Fruit fly (Drosophila melanogaster) whole organism, embryonic: Measurements from ENCODE around the gene cnir.

Experiments used
- CG10462 ChIP-seq: fragments of 200-800 bp; sonication (Bioruptor generic); optimal IDR thresholded peaks from 2 replicates; lab custom pipeline; 2016; ENCODE audit warnings: missing biosample characterization, missing genetic modification characterization
- CG12219 ChIP-seq: fragments of 200-800 bp; sonication (Bioruptor generic); optimal IDR thresholded peaks from 3 replicates; lab custom pipeline; 2018; ENCODE audit warnings: missing biosample characterization, mild to moderate bottlenecking, missing genetic modification characterization
- CG12236 ChIP-seq: fragments of 200-800 bp; sonication (Bioruptor generic); optimal IDR thresholded peaks from 2 replicates; lab custom pipeline; 2016; ENCODE audit warnings: missing biosample characterization, missing genetic modification characterization
- CG12769 ChIP-seq: fragments of 200-800 bp; sonication (Bioruptor generic); optimal IDR thresholded peaks from 2 replicates; lab custom pipeline; 2019; ENCODE audit warnings: missing biosample characterization, mild to moderate bottlenecking, missing genetic modification characterization, moderate library complexity
- CG13296 ChIP-seq: fragments of 200-800 bp; sonication (Bioruptor generic); optimal IDR thresholded peaks from 3 replicates; lab custom pipeline; 2018; ENCODE audit warnings: missing biosample characterization, mild to moderate bottlenecking, missing genetic modification characterization
- CG14860 ChIP-seq: fragments of 200-800 bp; sonication (Bioruptor generic); IDR thresholded peaks from 3 replicates; pipeline ENCODE4 v1.3.6; 2022; ENCODE audit warnings: missing biosample characterization, missing genetic modification characterization; ENCODE audit not compliant: partially characterized antibody
- CG17328 ChIP-seq: fragments of 200-800 bp; sonication (Bioruptor generic); IDR thresholded peaks from 2 replicates; pipeline ENCODE4 v1.3.6; 2022; ENCODE audit warnings: missing biosample characterization, missing genetic modification characterization
- CG17361 ChIP-seq: fragments of 200-800 bp; sonication (Bioruptor generic); IDR thresholded peaks from 3 replicates; pipeline ENCODE4 v1.3.6; 2022; ENCODE audit warnings: missing biosample characterization, missing genetic modification characterization
- CG18011 ChIP-seq: fragments of 200-800 bp; sonication (Bioruptor generic); optimal IDR thresholded peaks from 2 replicates; lab custom pipeline; 2017; ENCODE audit warnings: missing biosample characterization, missing genetic modification characterization, mild to moderate bottlenecking, moderate library complexity, missing genotype
- CG18476 ChIP-seq: fragments of 200-800 bp; sonication (Bioruptor generic); optimal IDR thresholded peaks from 2 replicates; lab custom pipeline; 2016; ENCODE audit warnings: missing biosample characterization, mild to moderate bottlenecking, missing genetic modification characterization
- CG18599 ChIP-seq: fragments of 200-800 bp; sonication (Bioruptor generic); optimal IDR thresholded peaks from 3 replicates; lab custom pipeline; 2017; ENCODE audit warnings: missing biosample characterization, missing genetic modification characterization, mild to moderate bottlenecking, moderate library complexity, missing genetic modification reagents
- CG2712 ChIP-seq: fragments of 200-800 bp; optimal IDR thresholded peaks from 3 replicates; lab custom pipeline; 2019; ENCODE audit warnings: missing biosample characterization, mild to moderate bottlenecking, missing genetic modification characterization, moderate library complexity
- CG30020 ChIP-seq: fragments of 200-800 bp; optimal IDR thresholded peaks from 2 replicates; lab custom pipeline; 2019; ENCODE audit warnings: missing biosample characterization, mild to moderate bottlenecking, missing genetic modification characterization, moderate library complexity
- CG32772 ChIP-seq: fragments of 200-800 bp; sonication (Bioruptor generic); IDR thresholded peaks from 2 replicates; pipeline ENCODE4 v1.3.6; 2022; ENCODE audit warnings: missing biosample characterization, missing genetic modification characterization
- CG42726 ChIP-seq: fragments of 200-800 bp; sonication (Bioruptor generic); IDR thresholded peaks from 2 replicates; pipeline ENCODE4 v1.3.6; 2022; ENCODE audit warnings: missing biosample characterization, missing genetic modification characterization; ENCODE audit not compliant: partially characterized antibody
- CG4424 ChIP-seq: fragments of 200-800 bp; sonication (Bioruptor generic); optimal IDR thresholded peaks from 3 replicates; lab custom pipeline; 2016; ENCODE audit warnings: missing biosample characterization, missing genetic modification characterization
- CG8359 ChIP-seq: fragments of 200-800 bp; sonication (Bioruptor generic); optimal IDR thresholded peaks from 2 replicates; lab custom pipeline; 2017; ENCODE audit warnings: missing biosample characterization, mild to moderate bottlenecking, missing genetic modification characterization, borderline replicate concordance
- CG8944 ChIP-seq: fragments of 200-800 bp; sonication (Bioruptor generic); optimal IDR thresholded peaks from 3 replicates; lab custom pipeline; 2016; ENCODE audit warnings: missing biosample characterization, missing genetic modification characterization
- CG9932 ChIP-seq: fragments of 200-800 bp; sonication (Bioruptor generic); IDR thresholded peaks from 2 replicates; pipeline ENCODE4 v1.3.6; 2022; ENCODE audit warnings: missing biosample characterization, missing genetic modification characterization
- CTCF ChIP-seq: fragments of 200-800 bp; sonication (Bioruptor generic); optimal IDR thresholded peaks from 2 replicates; lab custom pipeline; 2017; ENCODE audit warnings: missing biosample characterization, mild to moderate bottlenecking, missing genetic modification characterization, moderate library complexity
- Dfd ChIP-seq, 2 experiments: fragments of >200 bp; optimal IDR thresholded peaks; 2 replicates each; lab custom pipeline; 2017; ENCODE audit warnings: missing biosample characterization in 2 of 2, missing genetic modification characterization in 2 of 2
- Doc2 ChIP-seq: fragments of 200-800 bp; sonication (Bioruptor generic); IDR thresholded peaks from 2 replicates; pipeline ENCODE4 v1.3.6; 2022; ENCODE audit warnings: missing biosample characterization, missing genetic modification characterization
- Fer2 ChIP-seq: fragments of 200-800 bp; sonication (Bioruptor generic); optimal IDR thresholded peaks from 2 replicates; lab custom pipeline; 2018; ENCODE audit warnings: missing biosample characterization, mild to moderate bottlenecking, missing genetic modification characterization, moderate library complexity
- H2.0 ChIP-seq: fragments of 200-800 bp; sonication (Bioruptor generic); IDR thresholded peaks from 2 replicates; pipeline ENCODE4 v1.3.6; 2022; ENCODE audit warnings: missing biosample characterization, missing genetic modification characterization
- HLH4C ChIP-seq: fragments of 200-800 bp; sonication (Bioruptor generic); IDR thresholded peaks from 3 replicates; pipeline ENCODE4 v1.3.6; 2022; ENCODE audit warnings: missing biosample characterization, missing genetic modification characterization; ENCODE audit not compliant: partially characterized antibody
- Hsf ChIP-seq: fragments of 200-800 bp; sonication (Bioruptor generic); optimal IDR thresholded peaks from 3 replicates; lab custom pipeline; 2016; ENCODE audit warnings: missing biosample characterization, missing genetic modification characterization
- Kr ChIP-seq: fragments of 200-800 bp; sonication (Bioruptor generic); optimal IDR thresholded peaks from 2 replicates; lab custom pipeline; 2017; ENCODE audit warnings: missing biosample characterization, mild to moderate bottlenecking, missing genetic modification characterization
- MESR4 ChIP-seq: fragments of 200-800 bp; sonication (Bioruptor generic); optimal IDR thresholded peaks from 2 replicates; lab custom pipeline; 2018; ENCODE audit warnings: missing biosample characterization, mild to moderate bottlenecking, missing genetic modification characterization, moderate library complexity
- NfI ChIP-seq: fragments of 200-800 bp; sonication (Bioruptor generic); optimal IDR thresholded peaks from 3 replicates; lab custom pipeline; 2018; ENCODE audit warnings: missing biosample characterization, mild to moderate bottlenecking, missing genetic modification characterization, moderate library complexity
- Optix ChIP-seq: fragments of 200-800 bp; sonication (Bioruptor generic); IDR thresholded peaks from 3 replicates; pipeline ENCODE4 v1.3.6; 2022; ENCODE audit warnings: missing biosample characterization, missing genetic modification characterization
- PHDP ChIP-seq: fragments of 200-800 bp; sonication (Bioruptor generic); optimal IDR thresholded peaks from 3 replicates; lab custom pipeline; 2018; ENCODE audit warnings: missing biosample characterization, mild to moderate bottlenecking, missing genetic modification characterization, moderate library complexity
- Sin3A ChIP-seq: fragments of >200 bp; optimal IDR thresholded peaks from 2 replicates; lab custom pipeline; 2018
- Stat92E ChIP-seq, 3 experiments: fragments of >200 bp in 2 of 3; fragments of 200-800 bp in 1 of 3; sonication (Bioruptor generic) in 1 of 3; optimal IDR thresholded peaks; 2 replicates each; lab custom pipeline; 2017 to 2019; ENCODE audit warnings: missing biosample characterization in 3 of 3, missing genetic modification characterization in 3 of 3, mild to moderate bottlenecking in 1 of 3, moderate library complexity in 1 of 3
- TFAM ChIP-seq: fragments of 200-800 bp; sonication (Bioruptor generic); optimal IDR thresholded peaks from 2 replicates; lab custom pipeline; 2017; ENCODE audit warnings: missing biosample characterization, missing genetic modification characterization, inconsistent platforms
- abd-A ChIP-seq: fragments of 200-800 bp; sonication (Bioruptor generic); optimal IDR thresholded peaks from 3 replicates; lab custom pipeline; 2019; ENCODE audit warnings: missing biosample characterization, mild to moderate bottlenecking, missing genetic modification characterization, moderate library complexity
- ac ChIP-seq: fragments of 200-800 bp; sonication (Bioruptor generic); optimal IDR thresholded peaks from 3 replicates; lab custom pipeline; 2017; ENCODE audit warnings: missing biosample characterization, mild to moderate bottlenecking, missing genetic modification characterization
- aop ChIP-seq: fragments of 200-800 bp; sonication (Bioruptor generic); IDR thresholded peaks from 2 replicates; pipeline ENCODE4 v1.3.6; 2022; ENCODE audit warnings: missing biosample characterization, missing genetic modification characterization
- bbx ChIP-seq: fragments of 200-800 bp; sonication (Bioruptor generic); IDR thresholded peaks from 2 replicates; pipeline ENCODE4 v1.3.6; 2022; ENCODE audit warnings: missing biosample characterization, missing genetic modification characterization; ENCODE audit not compliant: partially characterized antibody
- chinmo ChIP-seq: fragments of 200-800 bp; sonication (Bioruptor generic); IDR thresholded peaks from 4 replicates; pipeline ENCODE4 v1.3.6; 2022; ENCODE audit warnings: missing biosample characterization, missing genetic modification characterization; ENCODE audit not compliant: partially characterized antibody
- ci ChIP-seq: fragments of 200-800 bp; sonication (Bioruptor generic); IDR thresholded peaks from 3 replicates; pipeline ENCODE4 v1.3.6; 2022; ENCODE audit warnings: missing biosample characterization, missing genetic modification characterization
- corto ChIP-seq: fragments of 200-800 bp; sonication (Bioruptor generic); optimal IDR thresholded peaks from 2 replicates; lab custom pipeline; 2016; ENCODE audit warnings: missing biosample characterization, mild to moderate bottlenecking, missing genetic modification characterization, moderate library complexity
- fd3F ChIP-seq: fragments of 200-800 bp; sonication (Bioruptor generic); optimal IDR thresholded peaks from 2 replicates; lab custom pipeline; 2018; ENCODE audit warnings: missing biosample characterization, mild to moderate bottlenecking, missing genetic modification characterization, moderate library complexity
- gfzf ChIP-seq: fragments of 200-800 bp; sonication (Bioruptor generic); optimal IDR thresholded peaks from 2 replicates; lab custom pipeline; 2016; ENCODE audit warnings: missing biosample characterization, mild to moderate bottlenecking, missing genetic modification characterization, moderate library complexity
- h ChIP-seq: fragments of >200 bp; optimal IDR thresholded peaks from 2 replicates; lab custom pipeline; 2017
- hbn ChIP-seq: fragments of 200-800 bp; sonication (Bioruptor generic); IDR thresholded peaks from 2 replicates; pipeline ENCODE4 v1.3.6; 2022; ENCODE audit warnings: missing biosample characterization, missing genetic modification characterization; ENCODE audit not compliant: partially characterized antibody
- lbe ChIP-seq: fragments of 200-800 bp; sonication (Bioruptor generic); optimal IDR thresholded peaks from 2 replicates; lab custom pipeline; 2016; ENCODE audit warnings: missing biosample characterization, mild to moderate bottlenecking, missing genetic modification characterization
- nerfin-1 ChIP-seq: fragments of 200-800 bp; sonication (Bioruptor generic); optimal IDR thresholded peaks from 3 replicates; lab custom pipeline; 2019; ENCODE audit warnings: missing biosample characterization, mild to moderate bottlenecking, missing genetic modification characterization, moderate library complexity
- shn ChIP-seq: fragments of 200-800 bp; sonication (Bioruptor generic); optimal IDR thresholded peaks from 3 replicates; lab custom pipeline; 2016; ENCODE audit warnings: missing biosample characterization, missing genetic modification characterization
- sob ChIP-seq: fragments of 200-800 bp; sonication (Bioruptor generic); IDR thresholded peaks from 2 replicates; pipeline ENCODE4 v1.3.6; 2022; ENCODE audit warnings: missing biosample characterization, missing genetic modification characterization
- unpg ChIP-seq: fragments of 200-800 bp; sonication (Bioruptor generic); optimal IDR thresholded peaks from 3 replicates; lab custom pipeline; 2018; ENCODE audit warnings: missing biosample characterization, mild to moderate bottlenecking, missing genetic modification characterization, moderate library complexity
- usp ChIP-seq: fragments of >200 bp; optimal IDR thresholded peaks from 2 replicates; lab custom pipeline; 2017; ENCODE audit warnings: missing biosample characterization, missing genetic modification characterization
- zf30C ChIP-seq: fragments of 200-800 bp; sonication (Bioruptor generic); optimal IDR thresholded peaks from 3 replicates; lab custom pipeline; 2018; ENCODE audit warnings: missing biosample characterization, mild to moderate bottlenecking, missing genetic modification characterization

Gene cnir

dm6 chr2L:3022986-3023385 lies 16.6 kb downstream of the cnir start, which contains the start of the genes alpha4GT1 and Prp40 (continued):
- TF ChIP-seq chinmo = peak; percentile 95
- no peak for TF ChIP-seq sob (GFP tag; lab: Robert Waterston, UW)
- no peak for TF ChIP-seq Stat92E (GFP tag; optimal IDR thresholded peaks at IDR 0.05; lab: Kevin White, UChicago)
- no peak for TF ChIP-seq CG18476 (GFP tag; lab: Kevin White, UChicago)
- TF ChIP-seq CG18599 = no peak
- TF ChIP-seq Hsf (GFP tag; lab: Kevin White, UChicago) = no peak
- no peak for TF ChIP-seq CTCF (GFP tag; lab: Kevin White, UChicago)
- TF ChIP-seq CG17328 (GFP tag; lab: Robert Waterston, UW) = no peak
- TF ChIP-seq CG12236 = no peak
- no peak for TF ChIP-seq aop (GFP tag; lab: Robert Waterston, UW)
- TF ChIP-seq NfI (GFP tag; lab: Kevin White, UChicago) = no peak
- TF ChIP-seq Dfd (GFP tag; optimal IDR thresholded peaks at IDR 0.05; lab: Kevin White, UChicago) = no peak
- TF ChIP-seq CG30020 (tag; lab: Kevin White, UChicago) = no peak
- no peak for TF ChIP-seq ac (GFP tag; lab: Kevin White, UChicago)
- no peak for TF ChIP-seq CG8359 (GFP tag; lab: Kevin White, UChicago)
- no peak for TF ChIP-seq abd-A (tag; lab: Kevin White, UChicago)
- TF ChIP-seq Fer2 = no peak
- TF ChIP-seq CG10462 (GFP tag; lab: Kevin White, UChicago) = no peak
- TF ChIP-seq MESR4 (GFP tag; lab: Kevin White, UChicago) = peak; percentile 77
- TF ChIP-seq Optix (GFP tag; lab: Robert Waterston, UW) = no peak
- TF ChIP-seq corto (GFP tag; lab: Kevin White, UChicago) = no peak
- TF ChIP-seq Sin3A = peak; percentile 45
- TF ChIP-seq zf30C (GFP tag; lab: Kevin White, UChicago) = no peak
- TF ChIP-seq CG32772 (GFP tag; lab: Robert Waterston, UW) = no peak
- peak; percentile 27 for TF ChIP-seq gfzf (GFP tag; lab: Kevin White, UChicago)
- TF ChIP-seq nerfin-1 (tag; lab: Kevin White, UChicago) = no peak
- TF ChIP-seq HLH4C (GFP tag; lab: Robert Waterston, UW) = peak; percentile 94
- TF ChIP-seq CG4424 (GFP tag; lab: Kevin White, UChicago) = no peak
- TF ChIP-seq lbe = no peak
- TF ChIP-seq CG2712 = no peak
- no peak for TF ChIP-seq Kr
- no peak for TF ChIP-seq ci (GFP tag; lab: Robert Waterston, UW)
- TF ChIP-seq CG14860 = peak; percentile 80
- TF ChIP-seq unpg = no peak
- TF ChIP-seq fd3F = no peak
- TF ChIP-seq CG13296 (GFP tag; lab: Kevin White, UChicago) = no peak
- TF ChIP-seq Doc2 (GFP tag; lab: Robert Waterston, UW) = no peak
- TF ChIP-seq PHDP (tag; lab: Kevin White, UChicago) = no peak
- TF ChIP-seq usp (GFP tag; lab: Kevin White, UChicago) = no peak
- no peak for TF ChIP-seq CG8944 (GFP tag; lab: Kevin White, UChicago)
- no peak for TF ChIP-seq TFAM (GFP tag; lab: Kevin White, UChicago)
- TF ChIP-seq CG12769 (tag; lab: Kevin White, UChicago) = no peak
- TF ChIP-seq CG18011 (GFP tag; lab: Kevin White, UChicago) = no peak
- peak; percentile 89 for TF ChIP-seq bbx (GFP tag; lab: Robert Waterston, UW)
- TF ChIP-seq CG42726 (GFP tag; lab: Robert Waterston, UW) = no peak
- no peak for TF ChIP-seq h
- TF ChIP-seq CG17361 (GFP tag; lab: Robert Waterston, UW) = no peak
- TF ChIP-seq hbn (GFP tag; lab: Robert Waterston, UW) = peak; percentile 71
- TF ChIP-seq CG12219 = no peak
- TF ChIP-seq CG9932 = no peak
- TF ChIP-seq shn (GFP tag; lab: Kevin White, UChicago) = no peak
- no peak for TF ChIP-seq H2.0 (GFP tag; lab: Robert Waterston, UW)
